Fruit fly (Drosophila melanogaster) whole organism, embryonic: ENCODE results near the gene CG31076.

Source experiments
- Antp ChIP-seq: fragments of 200-800 bp; sonication (Bioruptor generic); optimal IDR thresholded peaks from 3 replicates; lab custom pipeline; 2016; ENCODE audit warnings: missing biosample characterization, missing genetic modification characterization
- B-H2 ChIP-seq: fragments of 200-800 bp; sonication (Bioruptor generic); optimal IDR thresholded peaks from 2 replicates; lab custom pipeline; 2018; ENCODE audit warnings: missing biosample characterization, mild to moderate bottlenecking, missing genetic modification characterization
- Blimp-1 ChIP-seq: fragments of 200-800 bp; sonication (Bioruptor generic); optimal IDR thresholded peaks from 3 replicates; lab custom pipeline; 2018; ENCODE audit warnings: missing biosample characterization, missing genetic modification characterization, mild to moderate bottlenecking, moderate library complexity, missing genetic modification reagents
- CG12236 ChIP-seq: fragments of 200-800 bp; sonication (Bioruptor generic); optimal IDR thresholded peaks from 2 replicates; lab custom pipeline; 2016; ENCODE audit warnings: missing biosample characterization, missing genetic modification characterization
- CG12744 ChIP-seq: fragments of 200-800 bp; sonication (Bioruptor generic); optimal IDR thresholded peaks from 2 replicates; lab custom pipeline; 2016; ENCODE audit warnings: missing biosample characterization, missing genetic modification characterization
- CG17829 ChIP-seq: fragments of 200-800 bp; optimal IDR thresholded peaks from 2 replicates; lab custom pipeline; 2019; ENCODE audit warnings: missing biosample characterization, mild to moderate bottlenecking, missing genetic modification characterization, moderate library complexity
- CG7928 ChIP-seq: fragments of 200-800 bp; sonication (Bioruptor generic); optimal IDR thresholded peaks from 2 replicates; lab custom pipeline; 2017; ENCODE audit warnings: missing biosample characterization, mild to moderate bottlenecking, missing genetic modification characterization
- CHES-1-like ChIP-seq: fragments of 200-800 bp; sonication (Bioruptor generic); optimal IDR thresholded peaks from 2 replicates; lab custom pipeline; 2016; ENCODE audit warnings: missing biosample characterization, missing genetic modification characterization
- Dip2 ChIP-seq: fragments of 200-800 bp; sonication (Bioruptor generic); IDR thresholded peaks from 2 replicates; pipeline ENCODE4 v1.3.6; 2022; ENCODE audit warnings: missing biosample characterization, missing genetic modification characterization
- chinmo ChIP-seq: fragments of 200-800 bp; sonication (Bioruptor generic); IDR thresholded peaks from 4 replicates; pipeline ENCODE4 v1.3.6; 2022; ENCODE audit warnings: missing biosample characterization, missing genetic modification characterization; ENCODE audit not compliant: partially characterized antibody
- croc ChIP-seq: fragments of 200-800 bp; sonication (Bioruptor generic); conservative IDR thresholded peaks from 3 replicates; pipeline ENCODE4 v1.3.6; 2022; ENCODE audit warnings: missing biosample characterization, missing genetic modification characterization
- gro ChIP-seq: fragments of 200-800 bp; sonication (Bioruptor generic); optimal IDR thresholded peaks from 2 replicates; lab custom pipeline; 2016; ENCODE audit warnings: missing biosample characterization, missing genetic modification characterization
- ro ChIP-seq: fragments of 200-800 bp; sonication (Bioruptor generic); IDR thresholded peaks from 2 replicates; pipeline ENCODE4 v1.3.6; 2022; ENCODE audit warnings: missing biosample characterization, missing genetic modification characterization
- sr ChIP-seq: fragments of 200-800 bp; sonication (Bioruptor generic); IDR thresholded peaks from 3 replicates; pipeline ENCODE4 v1.3.6; 2022; ENCODE audit warnings: missing biosample characterization, missing genetic modification characterization
- stc ChIP-seq: fragments of 200-800 bp; sonication (Bioruptor generic); IDR thresholded peaks from 2 replicates; pipeline ENCODE4 v1.3.6; 2022; ENCODE audit warnings: missing biosample characterization, missing genetic modification characterization
- stwl ChIP-seq: fragments of 200-800 bp; sonication (Bioruptor generic); optimal IDR thresholded peaks from 3 replicates; lab custom pipeline; 2018; ENCODE audit warnings: missing biosample characterization, mild to moderate bottlenecking, missing genetic modification characterization, moderate library complexity
- tap ChIP-seq: fragments of 200-800 bp; optimal IDR thresholded peaks from 3 replicates; lab custom pipeline; 2019; ENCODE audit warnings: missing biosample characterization, mild to moderate bottlenecking, missing genetic modification characterization, moderate library complexity
- vvl ChIP-seq: fragments of 200-800 bp; sonication (Bioruptor generic); IDR thresholded peaks from 2 replicates; pipeline ENCODE4 v1.3.6; 2022; ENCODE audit warnings: missing biosample characterization, missing genetic modification characterization

CG31076 gene

dm6 chr3R:26945233-26945632, 44.4 kb downstream of the CG31076 start, which contains the start of gene CG14252 (continued):
- TF ChIP-seq stwl (peak; percentile 97), Antp (GFP tag; lab: Kevin White, UChicago) (no peak), Dip2 (no peak), Blimp-1 (GFP tag; lab: Kevin White, UChicago) (peak; percentile 7), gro (GFP tag; lab: Kevin White, UChicago) (no peak), croc (GFP tag; lab: Robert Waterston, UW) (no peak), CG7928 (GFP tag; lab: Kevin White, UChicago) (peak; percentile 97), sr (no peak), vvl (peak; percentile 89), CG12744 (GFP tag; lab: Kevin White, UChicago) (no peak), CHES-1-like (GFP tag; lab: Kevin White, UChicago) (peak; percentile 38), tap (tag; lab: Kevin White, UChicago) (peak; percentile 1), B-H2 (GFP tag; lab: Kevin White, UChicago) (peak; percentile 52), CG17829 (tag; lab: Kevin White, UChicago) (peak; percentile 61), ro (GFP tag; lab: Robert Waterston, UW) (no peak), stc (no peak), chinmo (GFP tag; lab: Robert Waterston, UW) (0 out of 4 replicates have a peak, but pooled peaks have one; percentile 23), CG12236 (no peak)
- TF ChIP-seq, all 482 proteins: peak for 77
